Worm (Caenorhabditis elegans): Measurements from ENCODE around the gene rabr-2.

The rabr-2 gene

DNA sequence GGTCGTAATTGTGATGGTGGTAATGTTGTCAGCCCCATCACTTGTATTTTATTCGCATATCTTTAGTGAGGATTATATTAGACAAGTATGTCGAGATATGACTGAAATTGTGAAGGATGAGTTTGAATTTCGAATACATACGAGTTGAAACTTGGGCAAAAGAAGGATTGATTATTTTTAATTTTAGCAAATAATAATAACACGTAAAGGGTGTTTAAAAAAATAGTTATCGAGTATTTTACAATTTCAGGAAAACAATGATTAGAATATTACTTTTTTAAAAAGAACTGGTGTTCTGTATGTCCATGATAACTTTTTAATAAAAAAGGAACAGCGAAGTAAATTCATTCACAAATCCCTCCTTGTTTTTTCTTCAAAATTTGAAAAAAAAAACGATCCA is 32.7 kb downstream of the rabr-2 start, which contains the start of gene F11E6.8:
F11E6.8 (minus strand) TSS at position 101 of the 400 bp plus-strand sequence.
- no peak for TF ChIP-seq sdz-38 (tag; optimal IDR thresholded peaks at IDR 0.05)
- no peak for TF ChIP-seq ztf-28 (GFP tag; IDR thresholded peaks at IDR 0.05)
- no peak for TF ChIP-seq ztf-3 (GFP tag; optimal IDR thresholded peaks at IDR 0.05)
- TF ChIP-seq K11D2.4 (GFP tag; IDR thresholded peaks at IDR 0.05) = no peak
- TF ChIP-seq F33H1.4 (GFP tag; IDR thresholded peaks at IDR 0.05) = no peak
- TF ChIP-seq ceh-58 (GFP tag; IDR thresholded peaks at IDR 0.05) = no peak
- TF ChIP-seq tbp1 (GFP tag; optimal IDR thresholded peaks at IDR 0.05) = no peak
- TF ChIP-seq nhr-179 (tag; optimal IDR thresholded peaks at IDR 0.05) = no peak
- no peak for TF ChIP-seq Y79H2A.3 (GFP tag; conservative IDR thresholded peaks at IDR 0.05)

DNA sequence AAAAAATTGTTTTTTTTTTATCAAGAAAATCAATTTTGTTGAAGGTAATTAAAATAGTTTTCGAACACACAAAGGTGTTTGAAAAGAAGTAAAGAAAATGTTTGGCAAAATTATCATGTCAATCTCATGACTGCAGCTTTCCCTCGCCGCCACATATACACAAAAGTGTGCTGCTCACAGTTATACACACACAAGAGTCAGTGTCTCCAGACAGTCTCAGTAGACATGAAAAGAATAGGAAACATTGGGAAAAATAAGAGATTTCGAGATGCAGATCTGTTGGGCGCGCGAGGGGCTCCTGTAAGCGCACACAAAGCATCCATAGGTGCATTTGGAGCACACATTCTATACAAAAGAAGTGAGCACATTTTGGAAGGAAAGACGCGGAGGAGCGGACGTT is 34.8 kb downstream of the rabr-2 start:
- TF ChIP-seq lir-1 (GFP tag; conservative IDR thresholded peaks at IDR 0.05) (no peak), nhr-80 (tag; optimal IDR thresholded peaks at IDR 0.05) (peak; percentile 70)

DNA sequence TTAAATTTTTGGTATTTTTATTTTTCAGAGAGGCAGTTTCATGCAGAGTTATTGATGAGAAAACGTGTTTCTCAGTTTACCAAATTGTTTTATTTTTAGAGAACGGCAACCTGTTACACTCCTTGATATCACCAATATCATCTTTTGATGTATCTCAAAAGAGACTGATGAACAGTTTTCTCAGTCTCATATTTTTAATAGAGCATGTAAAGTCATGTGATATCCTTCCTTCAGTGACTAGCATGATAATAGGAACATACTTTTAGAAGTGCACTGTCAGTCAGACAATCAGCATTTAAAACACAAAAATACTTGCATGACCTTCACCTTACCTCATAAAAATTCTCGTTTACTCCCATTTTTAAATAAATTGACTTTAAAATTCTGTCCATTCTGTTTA is 40.6 kb downstream of the rabr-2 start, which contains the start of gene F11E6.11:
F11E6.11 (plus strand) TSS at position 325 of the 400 bp plus-strand sequence.
- TF ChIP-seq D2030.7 (GFP tag; IDR thresholded peaks at IDR 0.05) = no peak
- no peak for TF ChIP-seq C06A6.2 (GFP tag; conservative IDR thresholded peaks at IDR 0.05)
- no peak for TF ChIP-seq lin-26 (GFP tag; IDR thresholded peaks at IDR 0.05)
- TF ChIP-seq aptf-3 (GFP tag; IDR thresholded peaks at IDR 0.05) = no peak
- TF ChIP-seq rpc-1 (optimal IDR thresholded peaks at IDR 0.05) = no peak
- TF ChIP-seq rpc-1 (tag; optimal IDR thresholded peaks at IDR 0.05) = no peak
- no peak for TF ChIP-seq hrde-1 (tag; optimal IDR thresholded peaks at IDR 0.05; ENCODE audit: borderline replicate concordance)

DNA sequence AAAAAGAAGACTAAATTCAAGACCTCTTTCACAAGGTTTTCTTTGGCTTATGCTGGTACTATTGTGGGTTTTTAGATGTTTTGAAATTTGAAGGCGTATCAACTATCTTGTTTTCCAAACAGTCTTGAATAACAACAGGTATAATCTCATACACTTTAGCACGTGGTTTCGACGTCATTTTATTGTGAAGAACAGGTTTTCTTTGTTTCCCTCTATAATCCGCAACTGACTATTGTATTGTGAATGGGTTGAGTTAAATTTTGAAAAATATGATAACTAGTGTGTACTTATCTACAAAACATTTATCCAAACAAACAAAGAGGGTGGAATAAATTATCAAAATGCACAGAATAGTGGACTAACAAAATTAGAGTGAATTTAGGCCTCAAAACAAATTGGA is 41.9 kb downstream of the rabr-2 start:
- TF ChIP-seq lin-35 (GFP tag; optimal IDR thresholded peaks at IDR 0.05) (no peak), snpc-1.3 (tag; optimal IDR thresholded peaks at IDR 0.05; ENCODE audit: insufficient read depth) (no peak), sptf-2 (GFP tag; optimal IDR thresholded peaks at IDR 0.05) (no peak), madf-3 (GFP tag; IDR thresholded peaks at IDR 0.05) (no peak)

DNA sequence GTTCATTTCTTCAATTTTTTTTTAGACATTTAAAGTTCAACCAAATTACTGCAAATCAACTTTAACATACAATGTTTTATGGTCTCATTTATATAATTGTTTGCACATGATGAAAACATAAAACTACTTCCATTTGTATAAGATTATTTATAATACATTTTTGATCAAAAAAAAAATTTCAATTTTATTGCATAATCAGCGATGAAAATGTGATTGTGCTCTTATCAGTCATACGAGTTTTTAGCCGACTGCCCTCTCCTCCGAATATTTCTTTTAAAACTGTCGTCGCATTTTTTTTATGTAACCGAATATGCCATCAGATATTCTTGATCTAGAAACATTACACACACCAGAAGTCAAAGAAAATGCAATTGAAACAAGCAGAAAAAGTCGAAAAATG is 42.7 kb downstream of the rabr-2 start, which contains the start of gene F08A7.1:
F08A7.1 (plus strand) TSS at position 191 of the 400 bp plus-strand sequence.
- no peak for TF ChIP-seq F57A8.1 (GFP tag; optimal IDR thresholded peaks at IDR 0.05)
- peak; percentile 52 for TF ChIP-seq nhr-80 (tag; optimal IDR thresholded peaks at IDR 0.05)

DNA sequence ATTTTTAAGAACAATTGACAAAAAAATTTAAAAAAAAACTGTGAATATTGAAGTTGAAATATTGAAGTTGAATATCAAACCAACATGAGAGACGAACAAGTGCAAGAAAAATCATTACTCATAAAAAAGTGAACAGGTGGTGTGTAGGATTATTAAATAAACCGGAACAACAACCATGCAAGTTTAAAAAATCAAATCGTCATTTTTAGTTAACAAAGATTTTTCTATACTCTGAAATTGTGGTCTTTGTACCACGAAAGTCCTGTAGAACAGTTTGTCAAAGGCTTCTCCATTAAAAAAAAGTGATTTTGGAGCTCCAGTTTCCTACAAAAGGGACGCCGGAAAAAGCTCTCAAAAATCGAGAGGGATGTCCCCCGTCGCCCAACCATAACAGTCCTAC is 43.1 kb downstream of the rabr-2 start, which contains the start of gene C06A12.19:
C06A12.19 (minus strand) TSS at position 101 of the 400 bp plus-strand sequence.
- no peak for TF ChIP-seq mcd-1 (GFP tag; IDR thresholded peaks at IDR 0.05)
- TF ChIP-seq zim-3 (tag; optimal IDR thresholded peaks at IDR 0.05) = no peak
- TF ChIP-seq him-1 (tag; optimal IDR thresholded peaks at IDR 0.05) = no peak
- TF ChIP-seq mel-28 (tag; optimal IDR thresholded peaks at IDR 0.05; ENCODE audit: borderline replicate concordance) = no peak
- TF ChIP-seq tbx-9 (tag; optimal IDR thresholded peaks at IDR 0.05; ENCODE audit: borderline replicate concordance) = no peak
- TF ChIP-seq nhr-27 (tag; optimal IDR thresholded peaks at IDR 0.05) = no peak
- no peak for TF ChIP-seq F37B4.10 (GFP tag; IDR thresholded peaks at IDR 0.05)
- no peak for TF ChIP-seq snpc-3.4 (tag; optimal IDR thresholded peaks at IDR 0.05)
- no peak for TF ChIP-seq rcor-1 (GFP tag; IDR thresholded peaks at IDR 0.05)
- TF ChIP-seq Y79H2A.3 (GFP tag; conservative IDR thresholded peaks at IDR 0.05) = no peak
- no peak for TF ChIP-seq ztf-28 (GFP tag; IDR thresholded peaks at IDR 0.05)
- no peak for TF ChIP-seq C17E4.6 (GFP tag; IDR thresholded peaks at IDR 0.05)
